Worm (Caenorhabditis elegans) whole organism, mixed stage, embryonic: Measurements from ENCODE around the gene C07E3.9.

Experiments
- M03D4.4 ChIP-seq: sonication (generic microtip); optimal IDR thresholded peaks from 2 replicates; lab custom pipeline; 2017; ENCODE audit warnings: mild to moderate bottlenecking, missing genetic modification characterization, missing compliant biosample characterization
- bed-3 ChIP-seq: fragments of 200-800 bp; sonication (Bioruptor generic); optimal IDR thresholded peaks from 3 replicates; lab custom pipeline; 2018; ENCODE audit warnings: mild to moderate bottlenecking, missing genetic modification characterization, moderate library complexity, missing compliant biosample characterization
- blmp-1 ChIP-seq: fragments of 150-350 bp; optimal IDR thresholded peaks from 2 replicates; lab custom pipeline; 2014; ENCODE audit warnings: missing biosample characterization, missing genetic modification characterization
- ceh-39 ChIP-seq: fragments of 150-350 bp; optimal IDR thresholded peaks from 2 replicates; lab custom pipeline; 2014; ENCODE audit warnings: missing biosample characterization, missing genetic modification characterization
- ceh-43 ChIP-seq: fragments of 200-800 bp; sonication (Bioruptor generic); optimal IDR thresholded peaks from 2 replicates; lab custom pipeline; 2018; ENCODE audit warnings: mild to moderate bottlenecking, missing genetic modification characterization, moderate library complexity, missing compliant biosample characterization
- ces-1 ChIP-seq: fragments of 150-350 bp; optimal IDR thresholded peaks from 2 replicates; lab custom pipeline; 2014; ENCODE audit warnings: missing biosample characterization, missing genetic modification reagents, missing genetic modification characterization
- cnd-1 ChIP-seq: fragments of 200-800 bp; sonication (Bioruptor generic); optimal IDR thresholded peaks from 2 replicates; lab custom pipeline; 2018; ENCODE audit warnings: mild to moderate bottlenecking, missing genetic modification characterization, missing compliant biosample characterization
- drap-1 ChIP-seq: fragments of 200-800 bp; sonication (Bioruptor generic); optimal IDR thresholded peaks from 3 replicates; lab custom pipeline; 2018; ENCODE audit warnings: mild to moderate bottlenecking, missing genetic modification characterization, missing compliant biosample characterization
- elt-1 ChIP-seq: sonication (generic microtip); optimal IDR thresholded peaks from 2 replicates; lab custom pipeline; 2017; ENCODE audit warnings: missing genetic modification characterization, mild to moderate bottlenecking, missing compliant biosample characterization, antibody characterized with exemption, moderate library complexity, borderline replicate concordance; ENCODE audit not compliant: insufficient read depth
- elt-3 ChIP-seq: fragments of 150-350 bp; optimal IDR thresholded peaks from 2 replicates; lab custom pipeline; 2014; ENCODE audit warnings: missing biosample characterization, missing genetic modification characterization
- flh-1 ChIP-seq: fragments of 200-800 bp; sonication (Bioruptor generic); optimal IDR thresholded peaks from 2 replicates; lab custom pipeline; 2018; ENCODE audit warnings: mild to moderate bottlenecking, missing genetic modification characterization, moderate library complexity, missing compliant biosample characterization
- ham-2 ChIP-seq: fragments of 200-800 bp; sonication (Bioruptor generic); optimal IDR thresholded peaks from 2 replicates; lab custom pipeline; 2018; ENCODE audit warnings: mild to moderate bottlenecking, missing genetic modification characterization, missing compliant biosample characterization
- hlh-1 ChIP-seq: fragments of 150-350 bp; optimal IDR thresholded peaks from 2 replicates; lab custom pipeline; 2014; ENCODE audit warnings: missing biosample characterization, missing genetic modification reagents, missing genetic modification characterization
- lin-13 ChIP-seq: fragments of 150-350 bp; optimal IDR thresholded peaks from 2 replicates; lab custom pipeline; 2014; ENCODE audit warnings: missing biosample characterization, missing genetic modification characterization
- lin-32 ChIP-seq: fragments of 200-800 bp; sonication (Bioruptor generic); optimal IDR thresholded peaks from 2 replicates; lab custom pipeline; 2018; ENCODE audit warnings: mild to moderate bottlenecking, missing genetic modification characterization, missing compliant biosample characterization
- lsy-2 ChIP-seq: fragments of 150-350 bp; optimal IDR thresholded peaks from 2 replicates; lab custom pipeline; 2014; ENCODE audit warnings: missing biosample characterization, missing genetic modification characterization
- mab-5 ChIP-seq: fragments of 150-350 bp; optimal IDR thresholded peaks from 2 replicates; lab custom pipeline; 2014; ENCODE audit warnings: missing biosample characterization, missing genetic modification characterization
- mep-1 ChIP-seq: fragments of 150-350 bp; optimal IDR thresholded peaks from 2 replicates; lab custom pipeline; 2017; ENCODE audit warnings: missing biosample characterization, missing genetic modification reagents, missing genetic modification characterization, inconsistent platforms
- mls-2 ChIP-seq: sonication (generic microtip); optimal IDR thresholded peaks from 2 replicates; lab custom pipeline; 2016; ENCODE audit warnings: mild to moderate bottlenecking, missing genetic modification characterization, moderate library complexity, missing compliant biosample characterization
- nhr-12 ChIP-seq: fragments of 150-350 bp; optimal IDR thresholded peaks from 2 replicates; lab custom pipeline; 2014; ENCODE audit warnings: missing biosample characterization, missing genetic modification characterization
- nhr-2 ChIP-seq: fragments of 150-350 bp; optimal IDR thresholded peaks from 2 replicates; lab custom pipeline; 2014; ENCODE audit warnings: missing biosample characterization, missing genetic modification characterization
- nhr-237 ChIP-seq: fragments of 150-350 bp; optimal IDR thresholded peaks from 2 replicates; lab custom pipeline; 2014; ENCODE audit warnings: missing biosample characterization, missing genetic modification characterization
- nhr-28 ChIP-seq: fragments of 150-350 bp; optimal IDR thresholded peaks from 2 replicates; lab custom pipeline; 2014; ENCODE audit warnings: missing biosample characterization, missing genetic modification characterization
- nhr-76 ChIP-seq: sonication (generic microtip); optimal IDR thresholded peaks from 2 replicates; lab custom pipeline; 2017; ENCODE audit warnings: missing biosample characterization, missing genetic modification characterization
- pha-4 ChIP-seq: fragments of 150-350 bp; optimal IDR thresholded peaks from 2 replicates; lab custom pipeline; 2018; ENCODE audit warnings: missing biosample characterization, missing genetic modification reagents, missing genetic modification characterization
- sem-2 ChIP-seq: fragments of 200-800 bp; sonication (Bioruptor generic); optimal IDR thresholded peaks from 2 replicates; lab custom pipeline; 2018; ENCODE audit warnings: mild to moderate bottlenecking, missing genetic modification characterization, missing compliant biosample characterization
- sptf-1 ChIP-seq: sonication (generic microtip); optimal IDR thresholded peaks from 2 replicates; lab custom pipeline; 2017; ENCODE audit warnings: mild to moderate bottlenecking, missing genetic modification characterization, moderate library complexity, missing compliant biosample characterization
- tbx-8 ChIP-seq: fragments of 200-800 bp; sonication (Bioruptor generic); optimal IDR thresholded peaks from 2 replicates; lab custom pipeline; 2018; ENCODE audit warnings: mild to moderate bottlenecking, missing genetic modification characterization, moderate library complexity, missing compliant biosample characterization
- unc-120 ChIP-seq: sonication (generic microtip); optimal IDR thresholded peaks from 2 replicates; lab custom pipeline; 2017; ENCODE audit warnings: missing genetic modification characterization, missing compliant biosample characterization; ENCODE audit not compliant: poor library complexity, severe bottlenecking
- unc-39 ChIP-seq: fragments of 150-350 bp; optimal IDR thresholded peaks from 2 replicates; lab custom pipeline; 2014; ENCODE audit warnings: missing biosample characterization, missing genetic modification characterization
- unc-62 ChIP-seq: fragments of 150-350 bp; optimal IDR thresholded peaks from 2 replicates; lab custom pipeline; 2014; ENCODE audit warnings: missing biosample characterization, missing genetic modification reagents, missing genetic modification characterization
- zip-8 ChIP-seq: fragments of 150-350 bp; optimal IDR thresholded peaks from 2 replicates; lab custom pipeline; 2014; ENCODE audit warnings: missing biosample characterization, missing genetic modification characterization
- ztf-11 ChIP-seq: fragments of 150-350 bp; optimal IDR thresholded peaks from 2 replicates; lab custom pipeline; 2014; ENCODE audit warnings: missing biosample characterization, missing genetic modification characterization

The C07E3.9 gene

DNA sequence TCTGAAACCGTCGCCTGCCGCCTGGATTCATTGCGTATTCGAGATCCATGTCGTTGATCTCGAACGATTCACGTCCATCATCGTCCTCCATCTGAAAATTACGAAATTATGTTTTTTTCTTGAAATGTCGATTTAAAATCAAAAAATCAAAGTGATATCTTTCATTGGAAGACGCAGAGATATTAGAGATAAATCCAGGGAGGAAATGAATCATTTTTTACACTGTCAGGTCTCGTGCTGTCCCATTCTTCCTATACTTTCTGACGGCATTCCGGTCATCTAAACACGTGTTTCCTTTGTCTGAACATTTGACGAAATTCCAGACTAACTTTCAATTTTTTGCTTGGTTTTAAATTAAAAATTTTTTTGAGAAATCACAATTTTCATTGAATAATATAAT, 641 bp upstream of the C07E3.9 start, which contains the start of gene stip-1:
Gene stip-1 (minus strand): TSS at position 98 of the 400 bp plus-strand sequence.
- TF ChIP-seq ham-2 (no peak), sem-2 (GFP tag; lab: Kevin White, UChicago) (no peak), unc-120 (tag; lab: Kevin White, UChicago) (no peak), nhr-76 (tag; lab: Kevin White, UChicago) (no peak), M03D4.4 (no peak), hlh-1 (tag; lab: Kevin White, UChicago) (no peak), nhr-12 (tag; lab: Kevin White, UChicago) (no peak), nhr-28 (no peak), mep-1 (no peak), blmp-1 (tag; lab: Kevin White, UChicago) (no peak), lin-32 (no peak), ztf-11 (tag; lab: Kevin White, UChicago) (no peak), nhr-2 (tag; lab: Kevin White, UChicago) (no peak), flh-1 (no peak), unc-62 (no peak), nhr-237 (no peak), pha-4 (tag; lab: Kevin White, UChicago) (no peak), elt-3 (tag; lab: Kevin White, UChicago) (no peak), mls-2 (tag; lab: Kevin White, UChicago) (no peak)
- TF ChIP-seq, all 35 proteins: peak for 0

- no peak for TF ChIP-seq ham-2
- no peak for TF ChIP-seq lin-13 (tag; lab: Kevin White, UChicago)
- TF ChIP-seq lin-32 = no peak
- TF ChIP-seq unc-62 = no peak
- TF ChIP-seq nhr-12 (tag; lab: Kevin White, UChicago) = no peak
- TF ChIP-seq cnd-1 (tag; lab: Kevin White, UChicago) = no peak
- no peak for TF ChIP-seq mep-1
- TF ChIP-seq unc-39 = no peak
- TF ChIP-seq ceh-43 (GFP tag; lab: Kevin White, UChicago) = no peak
- no peak for TF ChIP-seq hlh-1 (tag; lab: Kevin White, UChicago)
- no peak for TF ChIP-seq flh-1
- no peak for TF ChIP-seq elt-1 (tag; lab: Kevin White, UChicago)
Observed at ce11 chrII:10351963-10352362, 1.4 kb downstream of the C07E3.9 start, which contains the start of gene C07E3.8. Gene C07E3.8, plus strand, starts transcription at chrII:10352263.

DNA sequence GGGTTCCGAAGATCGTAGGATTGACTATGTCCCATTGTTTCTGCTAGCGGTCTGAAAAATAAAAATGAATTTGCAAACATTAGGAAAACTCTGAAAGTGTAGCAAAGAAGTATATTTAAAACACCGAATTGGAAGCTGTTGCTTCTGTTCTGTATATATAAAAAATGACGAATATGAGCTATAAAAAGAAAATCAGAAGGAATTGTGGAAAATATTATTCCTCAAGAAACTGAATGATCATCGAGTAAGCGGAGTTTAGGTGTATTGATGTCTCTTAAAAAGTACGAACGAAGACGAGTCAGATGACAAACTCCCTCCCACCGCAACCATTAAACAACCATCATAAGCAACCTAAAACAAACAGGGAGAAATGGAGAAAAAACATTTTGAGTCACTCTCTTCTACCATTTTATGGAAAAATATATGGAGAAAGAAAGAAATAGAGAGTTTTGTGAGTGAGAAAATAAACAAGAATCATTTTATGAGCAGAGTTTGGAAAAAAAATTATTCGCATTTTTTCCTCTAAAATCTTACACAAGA, 7.0 kb downstream of the C07E3.9 start, which contains the start of gene C07E3.3:
Gene C07E3.3 (minus strand): TSS at position 51 of the 540 bp plus-strand sequence.
- no peak for TF ChIP-seq nhr-2 (tag; lab: Kevin White, UChicago)
- no peak for TF ChIP-seq ham-2
- no peak for TF ChIP-seq sptf-1 (tag; lab: Kevin White, UChicago)
- no peak for TF ChIP-seq ces-1 (GFP tag; lab: Kevin White, UChicago)
- no peak for TF ChIP-seq unc-62
- no peak for TF ChIP-seq nhr-76 (tag; lab: Kevin White, UChicago)
- no peak for TF ChIP-seq drap-1 (GFP tag; lab: Kevin White, UChicago)
- no peak for TF ChIP-seq ztf-11 (tag; lab: Kevin White, UChicago)
- TF ChIP-seq ceh-39 (tag; lab: Kevin White, UChicago) = no peak
- no peak for TF ChIP-seq nhr-12 (tag; lab: Kevin White, UChicago)
- TF ChIP-seq lin-13 (tag; lab: Kevin White, UChicago) = no peak
- TF ChIP-seq flh-1 = no peak
- TF ChIP-seq tbx-8 (GFP tag; lab: Kevin White, UChicago) = no peak
- no peak for TF ChIP-seq lsy-2
- TF ChIP-seq unc-120 (tag; lab: Kevin White, UChicago) = no peak
- TF ChIP-seq pha-4 (tag; lab: Kevin White, UChicago) = no peak
- no peak for TF ChIP-seq mab-5
- TF ChIP-seq bed-3 (GFP tag; lab: Kevin White, UChicago) = no peak
- no peak for TF ChIP-seq hlh-1 (tag; lab: Kevin White, UChicago)

DNA sequence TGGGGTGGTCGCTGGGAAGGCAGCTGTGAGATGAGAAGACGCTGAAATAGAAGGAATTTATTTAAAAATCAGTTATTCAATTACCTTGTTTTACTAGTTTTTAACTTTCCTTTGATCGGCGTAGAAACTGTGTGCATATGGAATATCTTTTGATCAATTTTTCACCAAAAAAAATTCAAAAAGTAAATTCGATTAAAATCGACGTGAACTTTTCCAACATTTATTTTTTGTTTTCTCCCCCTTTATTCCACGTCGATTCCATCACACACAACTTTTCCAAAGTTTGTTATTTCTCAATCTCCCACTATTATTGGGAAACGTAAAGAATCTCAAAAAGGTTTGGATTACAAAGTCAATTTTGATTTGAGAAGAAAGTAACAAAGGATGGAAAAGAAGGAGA, 9.9 kb downstream of the C07E3.9 start, which contains the start of gene C07E3.4:
Gene C07E3.4 (plus strand): TSS at position 301 of the 400 bp plus-strand sequence.
- TF ChIP-seq zip-8 (tag; lab: Kevin White, UChicago) = no peak
- TF ChIP-seq blmp-1 (tag; lab: Kevin White, UChicago) = no peak
- TF ChIP-seq elt-3 (tag; lab: Kevin White, UChicago) = no peak
- no peak for TF ChIP-seq nhr-12 (tag; lab: Kevin White, UChicago)
- TF ChIP-seq mab-5 = no peak
